Worm (Caenorhabditis elegans) whole organism, L3 larva: ENCODE data around the gene smi-1.

Source experiments
- ama-1 ChIP-seq: fragments of 150-350 bp; optimal IDR thresholded peaks from 2 replicates; lab custom pipeline; 2018
- daf-12 ChIP-seq: fragments of 150-350 bp; optimal IDR thresholded peaks from 2 replicates; lab custom pipeline; 2014; ENCODE audit warnings: missing biosample characterization, missing genetic modification reagents, missing genetic modification characterization
- nhr-23 ChIP-seq: fragments of 150-350 bp; optimal IDR thresholded peaks from 2 replicates; lab custom pipeline; 2014; ENCODE audit warnings: missing biosample characterization, missing genetic modification reagents, missing genetic modification characterization
- nhr-67 ChIP-seq: fragments of 150-350 bp; optimal IDR thresholded peaks from 2 replicates; lab custom pipeline; 2014; ENCODE audit warnings: missing biosample characterization, missing genetic modification characterization
- pha-4 ChIP-seq: fragments of 150-350 bp; optimal IDR thresholded peaks from 2 replicates; lab custom pipeline; 2014; ENCODE audit warnings: missing biosample characterization, missing genetic modification reagents, missing genetic modification characterization
- unc-62 ChIP-seq: fragments of 150-350 bp; sonication (generic microtip); optimal IDR thresholded peaks from 4 replicates; lab custom pipeline; 2014; ENCODE audit warnings: missing biosample characterization, missing genetic modification reagents, missing genetic modification characterization
- zag-1 ChIP-seq: fragments of 150-350 bp; optimal IDR thresholded peaks from 2 replicates; lab custom pipeline; 2014; ENCODE audit warnings: missing biosample characterization, missing genetic modification characterization

DNA sequence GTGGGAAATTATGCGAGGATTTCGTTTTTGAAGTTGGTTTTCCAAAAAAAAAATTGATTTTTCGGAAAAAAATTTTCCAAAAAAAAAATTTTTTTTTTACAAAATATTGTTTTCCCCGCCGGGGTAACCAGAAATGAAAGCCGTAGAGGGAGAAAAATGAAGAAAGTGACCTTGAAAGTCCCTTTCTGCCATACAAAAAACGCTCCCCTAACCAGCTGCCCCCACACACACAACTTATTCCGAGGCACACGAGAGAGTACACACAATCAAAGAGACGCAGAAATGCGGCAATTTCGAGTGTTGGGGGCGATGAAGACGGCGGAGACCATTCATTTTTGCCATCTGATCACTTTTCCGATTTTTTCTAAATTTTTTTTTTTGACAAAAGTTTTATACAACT is 24.2 kb upstream of the smi-1 start:
- TF ChIP-seq nhr-23 (tag; lab: Kevin White, UChicago), result no peak
- no peak for TF ChIP-seq nhr-67 (tag; lab: Kevin White, UChicago)
- TF ChIP-seq ama-1 (lab: Kevin White, UChicago), result no peak
- TF ChIP-seq pha-4, result no peak
- no peak for TF ChIP-seq zag-1 (tag; lab: Kevin White, UChicago)
- TF ChIP-seq unc-62 (GFP tag; lab: Kevin White, UChicago), result no peak
- TF ChIP-seq daf-12, result no peak
